Worm (Caenorhabditis elegans): Measurements from ENCODE around the gene Y43F8B.1.

DNA sequence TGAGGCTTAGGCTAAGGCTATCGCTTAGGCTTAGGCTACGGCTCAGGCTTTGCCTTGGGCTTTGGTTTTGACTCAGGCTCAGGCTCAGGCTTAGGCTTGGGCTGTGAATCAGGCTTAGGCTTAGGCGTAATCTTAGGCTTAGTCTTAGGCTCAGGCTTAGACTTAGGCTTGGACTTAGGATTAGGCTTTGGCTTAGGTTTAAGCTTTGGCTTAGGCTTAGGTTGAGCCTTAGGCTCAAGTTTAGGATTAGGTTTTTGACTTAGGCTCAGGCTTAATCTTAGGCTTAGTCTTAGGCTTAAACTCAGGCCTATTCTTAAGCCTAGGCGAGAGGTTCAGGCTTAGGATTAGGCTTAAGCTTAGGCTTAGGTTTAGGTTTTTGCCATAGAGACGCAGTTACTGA is 35.6 kb downstream of the Y43F8B.1 start:
- TF ChIP-seq dmd-4 (tag; optimal IDR thresholded peaks at IDR 0.05; ENCODE audit: borderline replicate concordance) = no peak
- TF ChIP-seq lin-11 (tag; optimal IDR thresholded peaks at IDR 0.05) = no peak
- TF ChIP-seq nhr-11 (tag; optimal IDR thresholded peaks at IDR 0.05) = no peak
- TF ChIP-seq pag-3 (tag; optimal IDR thresholded peaks at IDR 0.05; ENCODE audit: borderline replicate concordance) = no peak
- no peak for TF ChIP-seq unc-86 (tag; optimal IDR thresholded peaks at IDR 0.05)
- TF ChIP-seq C08G9.2 (tag; optimal IDR thresholded peaks at IDR 0.05) = no peak
- TF ChIP-seq fax-1 (tag; optimal IDR thresholded peaks at IDR 0.05) = no peak
- TF ChIP-seq fkh-10 (GFP tag; optimal IDR thresholded peaks at IDR 0.05) = no peak
- no peak for TF ChIP-seq unc-55 (GFP tag; optimal IDR thresholded peaks at IDR 0.05)

All from whole organism, late embryonic.